Worm (Caenorhabditis elegans) whole organism, L3 larva: Measurements from ENCODE around the gene Y17G7B.8.

Experiments used
- ama-1 ChIP-seq: fragments of 150-350 bp; optimal IDR thresholded peaks from 2 replicates; lab custom pipeline; 2018
- ceh-82 ChIP-seq: fragments of 150-350 bp; optimal IDR thresholded peaks from 2 replicates; lab custom pipeline; 2014; ENCODE audit warnings: missing biosample characterization, missing genetic modification characterization
- egl-27 ChIP-seq: sonication (generic microtip); optimal IDR thresholded peaks from 4 replicates; lab custom pipeline; 2017; ENCODE audit warnings: missing biosample characterization, missing genetic modification reagents, missing genetic modification characterization
- fkh-10 ChIP-seq: sonication (generic microtip); optimal IDR thresholded peaks from 2 replicates; lab custom pipeline; 2017; ENCODE audit warnings: missing biosample characterization, missing genetic modification reagents, missing genetic modification characterization
- fos-1 ChIP-seq: fragments of 150-350 bp; optimal IDR thresholded peaks from 2 replicates; lab custom pipeline; 2014; ENCODE audit warnings: missing biosample characterization, missing genetic modification characterization
- nhr-11 ChIP-seq: fragments of 150-350 bp; optimal IDR thresholded peaks from 2 replicates; lab custom pipeline; 2014; ENCODE audit warnings: missing biosample characterization, missing genetic modification characterization
- nhr-76 ChIP-seq: fragments of 150-350 bp; sonication (generic microtip); optimal IDR thresholded peaks from 5 replicates; lab custom pipeline; 2014; ENCODE audit warnings: missing biosample characterization, missing genetic modification characterization
- tbx-2 ChIP-seq: sonication (generic microtip); optimal IDR thresholded peaks from 2 replicates; lab custom pipeline; 2016; ENCODE audit warnings: mild to moderate bottlenecking, missing genetic modification characterization, missing compliant biosample characterization
- unc-62 ChIP-seq: fragments of 150-350 bp; sonication (generic microtip); optimal IDR thresholded peaks from 4 replicates; lab custom pipeline; 2014; ENCODE audit warnings: missing biosample characterization, missing genetic modification reagents, missing genetic modification characterization

DNA sequence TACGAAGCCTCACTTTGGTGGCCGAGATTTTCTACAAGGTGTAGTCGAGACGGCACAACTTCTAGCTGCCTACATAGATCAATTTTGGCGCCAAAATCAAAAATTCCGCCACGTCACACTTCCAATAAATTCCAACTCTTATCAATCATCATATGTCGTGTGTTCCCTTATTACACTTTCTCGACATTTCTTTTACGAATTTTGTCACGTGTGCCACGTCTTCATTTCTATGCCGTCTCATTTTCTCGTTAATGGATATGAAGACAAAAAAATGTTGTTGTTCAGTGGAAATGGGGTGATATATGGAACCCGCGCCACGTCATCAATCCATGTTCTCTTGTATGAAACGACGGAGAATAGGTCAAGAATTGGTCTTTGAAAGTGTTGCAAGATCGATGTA lies 24.1 kb upstream of the Y17G7B.8 start:
- TF ChIP-seq fos-1 (no peak), fkh-10 (GFP tag; lab: Kevin White, UChicago) (no peak), egl-27 (tag; lab: Kevin White, UChicago) (no peak), unc-62 (GFP tag; lab: Kevin White, UChicago) (no peak), tbx-2 (no peak), ceh-82 (tag; lab: Kevin White, UChicago) (no peak), nhr-76 (tag; lab: Kevin White, UChicago) (no peak), ama-1 (lab: Kevin White, UChicago) (peak; percentile 6), nhr-11 (tag; lab: Kevin White, UChicago) (no peak)
